Worm (Caenorhabditis elegans) whole organism, L4 larva: ENCODE results near the gene dhs-8.

ENCODE experiments used
- D1046.2 ChIP-seq: fragments of 200-800 bp; sonication (Bioruptor generic); IDR thresholded peaks from 2 replicates; pipeline ENCODE4 v1.3.6; 2022; ENCODE audit warnings: missing genetic modification characterization, missing compliant biosample characterization
- F10B5.3 ChIP-seq: sonication (generic microtip); optimal IDR thresholded peaks from 2 replicates; lab custom pipeline; 2016; ENCODE audit warnings: mild to moderate bottlenecking, missing genetic modification characterization, missing compliant biosample characterization
- Y105C5A.15 ChIP-seq: fragments of 200-800 bp; sonication (Bioruptor generic); IDR thresholded peaks from 2 replicates; pipeline ENCODE4 v1.3.6; 2022; ENCODE audit warnings: missing genetic modification characterization, missing compliant biosample characterization
- Y5F2A.4 ChIP-seq: fragments of 200-800 bp; sonication (Bioruptor generic); optimal IDR thresholded peaks from 2 replicates; lab custom pipeline; 2018; ENCODE audit warnings: mild to moderate bottlenecking, missing genetic modification characterization, missing compliant biosample characterization
- ZK337.2 ChIP-seq: fragments of 200-800 bp; sonication (Bioruptor generic); IDR thresholded peaks from 2 replicates; pipeline ENCODE4 v1.3.6; 2022; ENCODE audit warnings: missing genetic modification reagents, missing genetic modification characterization, missing compliant biosample characterization
- aha-1 ChIP-seq: fragments of 150-350 bp; peaks from one replicate; lab custom pipeline; 2014; ENCODE audit warnings: missing biosample characterization, missing genetic modification characterization
- attf-4 ChIP-seq: sonication (generic microtip); optimal IDR thresholded peaks from 3 replicates; lab custom pipeline; 2017; ENCODE audit warnings: missing biosample characterization, missing genetic modification characterization
- ceh-20 ChIP-seq: fragments of 200-800 bp; sonication (Bioruptor generic); IDR thresholded peaks from 2 replicates; pipeline ENCODE4 v1.3.6; 2022; ENCODE audit warnings: missing genetic modification reagents, missing genetic modification characterization, missing compliant biosample characterization
- ceh-44 ChIP-seq: fragments of 200-800 bp; sonication (Bioruptor generic); IDR thresholded peaks from 2 replicates; pipeline ENCODE4 v1.3.6; 2022; ENCODE audit warnings: missing genetic modification reagents, missing genetic modification characterization, missing compliant biosample characterization
- cey-2 ChIP-seq: sonication (generic microtip); optimal IDR thresholded peaks from 3 replicates; lab custom pipeline; 2017; ENCODE audit warnings: missing genetic modification characterization, mild to moderate bottlenecking, missing compliant biosample characterization, antibody characterized with exemption, borderline replicate concordance; ENCODE audit not compliant: insufficient read depth
- dmd-9 ChIP-seq: fragments of 200-800 bp; sonication (Bioruptor generic); IDR thresholded peaks from 2 replicates; pipeline ENCODE4 v1.3.6; 2022; ENCODE audit warnings: missing genetic modification reagents, missing genetic modification characterization, missing compliant biosample characterization
- egl-43 ChIP-seq: fragments of 200-800 bp; sonication (Bioruptor generic); IDR thresholded peaks from 2 replicates; pipeline ENCODE4 v1.3.6; 2022; ENCODE audit warnings: missing genetic modification reagents, missing genetic modification characterization, missing compliant biosample characterization
- lim-7 ChIP-seq: fragments of 200-800 bp; sonication (Bioruptor generic); IDR thresholded peaks from 2 replicates; pipeline ENCODE4 v1.3.6; 2022; ENCODE audit warnings: missing genetic modification characterization, missing compliant biosample characterization
- lin-1 ChIP-seq: fragments of 200-800 bp; sonication (Bioruptor generic); IDR thresholded peaks from 2 replicates; pipeline ENCODE4 v1.3.6; 2022; ENCODE audit warnings: missing genetic modification reagents, missing genetic modification characterization, missing compliant biosample characterization
- lin-29 ChIP-seq: fragments of 200-800 bp; sonication (Bioruptor generic); IDR thresholded peaks from 2 replicates; pipeline ENCODE4 v1.3.6; 2022; ENCODE audit warnings: missing genetic modification reagents, missing genetic modification characterization, missing compliant biosample characterization
- mdt-29 ChIP-seq: fragments of 200-800 bp; sonication (Bioruptor generic); IDR thresholded peaks from 2 replicates; pipeline ENCODE4 v1.3.6; 2022; ENCODE audit warnings: missing genetic modification reagents, missing genetic modification characterization, missing compliant biosample characterization
- mxl-2 ChIP-seq: fragments of 200-800 bp; sonication (Bioruptor generic); conservative IDR thresholded peaks from 2 replicates; pipeline ENCODE4 v1.3.6; 2022; ENCODE audit warnings: missing genetic modification reagents, missing genetic modification characterization, missing compliant biosample characterization
- mxl-3 ChIP-seq: fragments of 200-800 bp; sonication (Bioruptor generic); optimal IDR thresholded peaks from 2 replicates; lab custom pipeline; 2018; ENCODE audit warnings: mild to moderate bottlenecking, missing genetic modification characterization, missing compliant biosample characterization
- nhr-10 ChIP-seq: fragments of 150-350 bp; optimal IDR thresholded peaks from 2 replicates; lab custom pipeline; 2014; ENCODE audit warnings: missing biosample characterization, missing genetic modification characterization
- nhr-102 ChIP-seq: sonication (generic microtip); optimal IDR thresholded peaks from 2 replicates; lab custom pipeline; 2016; ENCODE audit warnings: mild to moderate bottlenecking, missing genetic modification characterization, moderate library complexity, missing compliant biosample characterization
- nhr-111 ChIP-seq: fragments of 200-800 bp; sonication (Bioruptor generic); optimal IDR thresholded peaks from 2 replicates; lab custom pipeline; 2018; ENCODE audit warnings: mild to moderate bottlenecking, missing genetic modification characterization, missing compliant biosample characterization
- nhr-25 ChIP-seq: sonication (generic microtip); optimal IDR thresholded peaks from 2 replicates; lab custom pipeline; 2017; ENCODE audit warnings: missing genetic modification characterization, mild to moderate bottlenecking, missing compliant biosample characterization, antibody characterized with exemption, moderate library complexity, borderline replicate concordance; ENCODE audit not compliant: insufficient read depth
- pha-4 ChIP-seq, 2 experiments: fragments of 150-350 bp in 1 of 2; fragments of 200-800 bp in 1 of 2; sonication (Bioruptor generic) in 1 of 2; IDR thresholded peaks in 1 of 2; optimal IDR thresholded peaks in 1 of 2; 2 replicates each; pipeline versions ENCODE4 v1.3.6 to Lab custom; 2014 to 2022; ENCODE audit warnings: missing genetic modification characterization in 2 of 2, missing genetic modification reagents in 2 of 2, missing biosample characterization in 1 of 2, missing compliant biosample characterization in 1 of 2
- pqm-1 ChIP-seq: sonication (generic microtip); optimal IDR thresholded peaks from 2 replicates; lab custom pipeline; 2017; ENCODE audit warnings: missing biosample characterization, missing genetic modification characterization
- sdz-12 ChIP-seq: fragments of 200-800 bp; sonication (Bioruptor generic); optimal IDR thresholded peaks from 2 replicates; lab custom pipeline; 2018; ENCODE audit warnings: mild to moderate bottlenecking, missing genetic modification characterization, missing compliant biosample characterization
- skn-1 ChIP-seq: fragments of 150-350 bp; optimal IDR thresholded peaks from 2 replicates; lab custom pipeline; 2014; ENCODE audit warnings: missing biosample characterization, missing genetic modification characterization
- snpc-1.2 ChIP-seq: fragments of 200-800 bp; sonication (Bioruptor generic); IDR thresholded peaks from 2 replicates; pipeline ENCODE4 v1.3.6; 2022; ENCODE audit warnings: missing genetic modification reagents, missing genetic modification characterization, missing compliant biosample characterization
- tag-97 ChIP-seq: fragments of 200-800 bp; sonication (Bioruptor generic); IDR thresholded peaks from 2 replicates; pipeline ENCODE4 v1.3.6; 2022; ENCODE audit warnings: missing genetic modification characterization, missing compliant biosample characterization
- vab-7 ChIP-seq: fragments of 200-800 bp; sonication (Bioruptor generic); IDR thresholded peaks from 2 replicates; pipeline ENCODE4 v1.3.6; 2022; ENCODE audit warnings: missing genetic modification reagents, missing genetic modification characterization, missing compliant biosample characterization

The dhs-8 gene

ce11 chrII:14534000-14534399, 36.2 kb downstream of the dhs-8 start, which contains the start of gene C04H5.1:
TSS of gene C04H5.1 (plus strand) at chrII:14534300.
- TF ChIP-seq aha-1 (tag; lab: Kevin White, UChicago), result peak; percentile 40
- no peak for TF ChIP-seq D1046.2

ce11 chrII:14537728-14538127, 39.9 kb downstream of the dhs-8 start, which contains the start of the genes clec-147 and C04H5.7:
TSS of gene clec-147 (minus strand) at chrII:14537828.
TSS of gene C04H5.7 (plus strand) at chrII:14537946.
- TF ChIP-seq pha-4 (GFP tag; IDR thresholded peaks at IDR 0.05; lab: Robert Waterston, UW), result no peak
- no peak for TF ChIP-seq pha-4 (tag; optimal IDR thresholded peaks at IDR 0.05; lab: Kevin White, UChicago)
- TF ChIP-seq tag-97, result no peak
- TF ChIP-seq Y5F2A.4, result no peak
- TF ChIP-seq mdt-29, result no peak
- TF ChIP-seq lim-7 (GFP tag; lab: Robert Waterston, UW), result no peak
- no peak for TF ChIP-seq lin-29 (GFP tag; lab: Robert Waterston, UW)
- no peak for TF ChIP-seq nhr-25 (tag; lab: Kevin White, UChicago)
- no peak for TF ChIP-seq nhr-111 (GFP tag; lab: Kevin White, UChicago)
- no peak for TF ChIP-seq pqm-1 (tag; lab: Kevin White, UChicago)
- TF ChIP-seq nhr-10 (tag; lab: Kevin White, UChicago), result no peak
- no peak for TF ChIP-seq snpc-1.2 (GFP tag; lab: Robert Waterston, UW)
- TF ChIP-seq nhr-102 (tag; lab: Kevin White, UChicago), result no peak
- TF ChIP-seq attf-4 (tag; lab: Kevin White, UChicago), result no peak
- no peak for TF ChIP-seq Y105C5A.15
- TF ChIP-seq ceh-20, result no peak
- TF ChIP-seq vab-7 (GFP tag; lab: Robert Waterston, UW), result no peak
- no peak for TF ChIP-seq ceh-44

DNA sequence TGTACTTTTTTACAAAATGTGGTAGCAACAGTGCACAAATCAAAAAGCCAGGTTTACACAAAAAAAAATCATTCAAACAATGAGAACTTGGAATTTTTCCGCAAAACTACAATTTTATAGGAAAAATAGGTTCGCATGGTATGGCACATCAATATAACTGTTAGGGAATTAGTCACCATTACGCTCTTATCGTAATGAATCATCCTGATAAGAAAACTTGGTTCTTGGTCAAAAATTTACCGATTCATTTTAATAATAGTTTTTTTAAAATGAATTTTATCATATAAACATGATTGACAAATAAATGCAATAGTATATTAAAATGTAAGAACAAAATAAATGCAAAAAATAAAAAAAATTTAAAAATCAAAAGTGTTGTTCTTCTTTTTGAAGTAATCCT, 42.7 kb downstream of the dhs-8 start:
- TF ChIP-seq aha-1 (tag; lab: Kevin White, UChicago) (peak; percentile 88), egl-43 (GFP tag; lab: Robert Waterston, UW) (no peak), pqm-1 (tag; lab: Kevin White, UChicago) (peak; percentile 38), cey-2 (tag; lab: Kevin White, UChicago) (no peak)

- no peak for TF ChIP-seq sdz-12 (GFP tag; lab: Kevin White, UChicago)
- no peak for TF ChIP-seq dmd-9
- no peak for TF ChIP-seq lim-7 (GFP tag; lab: Robert Waterston, UW)
- TF ChIP-seq lin-29 (GFP tag; lab: Robert Waterston, UW), result no peak
- no peak for TF ChIP-seq ZK337.2 (GFP tag; lab: Robert Waterston, UW)
- no peak for TF ChIP-seq F10B5.3 (tag; lab: Kevin White, UChicago)
- TF ChIP-seq skn-1 (tag; lab: Kevin White, UChicago), result no peak
- no peak for TF ChIP-seq mxl-2 (GFP tag; lab: Robert Waterston, UW)
- TF ChIP-seq pqm-1 (tag; lab: Kevin White, UChicago), result no peak
- TF ChIP-seq mxl-3 (GFP tag; lab: Kevin White, UChicago), result no peak
- no peak for TF ChIP-seq snpc-1.2 (GFP tag; lab: Robert Waterston, UW)
- TF ChIP-seq lin-1 (GFP tag; lab: Robert Waterston, UW), result no peak
- TF ChIP-seq, all 104 proteins: peak for 0
Observed at ce11 chrII:14548691-14549090, 50.9 kb downstream of the dhs-8 start, which contains the start of gene gcy-29. TSS of gene gcy-29 (minus strand) at chrII:14548791.
